Worm (Caenorhabditis elegans): ENCODE measurements around the gene F42G2.2.

Gene F42G2.2

ce11 chrII:2450990-2451389 lies 29.0 kb downstream of the F42G2.2 start:
- TF ChIP-seq madf-10 (tag; optimal IDR thresholded peaks at IDR 0.05) (peak; percentile 24), T26A5.8 (tag; optimal IDR thresholded peaks at IDR 0.05) (no peak), cebp-1 (GFP tag; IDR thresholded peaks at IDR 0.05) (peak; percentile 79), cebp-1 (tag; optimal IDR thresholded peaks at IDR 0.05) (peak; percentile 59), die-1 (tag; optimal IDR thresholded peaks at IDR 0.05) (no peak), dpl-1 (GFP tag; optimal IDR thresholded peaks at IDR 0.05) (peak; percentile 91), F57A8.1 (GFP tag; optimal IDR thresholded peaks at IDR 0.05) (no peak), mcd-1 (GFP tag; IDR thresholded peaks at IDR 0.05) (peak; percentile 88), let-607 (tag; optimal IDR thresholded peaks at IDR 0.05) (no peak), madf-6 (GFP tag; IDR thresholded peaks at IDR 0.05) (peak; percentile 100), hlh-26 (GFP tag; conservative IDR thresholded peaks at IDR 0.05) (no peak), C17E4.6 (GFP tag; IDR thresholded peaks at IDR 0.05) (peak; percentile 87), Y67H2A.10 (GFP tag; conservative IDR thresholded peaks at IDR 0.05) (peak; percentile 82), pbrm-1 (GFP tag; IDR thresholded peaks at IDR 0.05) (peak; percentile 84), gei-17 (GFP tag; optimal IDR thresholded peaks at IDR 0.05) (no peak), let-526 (GFP tag; IDR thresholded peaks at IDR 0.05) (0 out of 2 replicates have a peak, but pooled peaks have one; percentile 24), F22D6.2 (tag; optimal IDR thresholded peaks at IDR 0.05) (no peak), rec-8 (tag; optimal IDR thresholded peaks at IDR 0.05) (peak in 1 of 2 experiments; percentile 38), fkh-3 (tag; optimal IDR thresholded peaks at IDR 0.05) (no peak), unc-62 (GFP tag; optimal IDR thresholded peaks at IDR 0.05) (no peak), ztf-25 (GFP tag; IDR thresholded peaks at IDR 0.05) (peak; percentile 95), ztf-26 (tag; optimal IDR thresholded peaks at IDR 0.05) (no peak), B0261.1 (tag; optimal IDR thresholded peaks at IDR 0.05) (peak; percentile 20), attf-6 (GFP tag; IDR thresholded peaks at IDR 0.05) (peak; percentile 82), him-1 (tag; optimal IDR thresholded peaks at IDR 0.05) (peak; percentile 47), T07F8.4 (tag; optimal IDR thresholded peaks at IDR 0.05) (no peak), B0336.3 (GFP tag; IDR thresholded peaks at IDR 0.05) (peak; percentile 91), ztf-18 (tag; optimal IDR thresholded peaks at IDR 0.05) (no peak), ceh-27 (GFP tag; optimal IDR thresholded peaks at IDR 0.05) (peak; percentile 31), egl-18 (GFP tag; IDR thresholded peaks at IDR 0.05) (0 out of 2 replicates have a peak, but pooled peaks have one; percentile 13), sdz-38 (tag; optimal IDR thresholded peaks at IDR 0.05) (no peak), B0035.1 (tag; optimal IDR thresholded peaks at IDR 0.05) (no peak), madf-8 (GFP tag; conservative IDR thresholded peaks at IDR 0.05) (peak; percentile 99), F33H1.4 (GFP tag; IDR thresholded peaks at IDR 0.05) (peak; percentile 75), hlh-12 (tag; optimal IDR thresholded peaks at IDR 0.05) (no peak), ztf-28 (GFP tag; IDR thresholded peaks at IDR 0.05) (peak; percentile 96), F37B4.10 (GFP tag; IDR thresholded peaks at IDR 0.05) (no peak), ama-1 (optimal IDR thresholded peaks at IDR 0.05) (no peak), ama-1 (GFP tag; optimal IDR thresholded peaks at IDR 0.05) (no peak), lir-1 (GFP tag; conservative IDR thresholded peaks at IDR 0.05) (peak; percentile 78; the same call in 1 of the 2 replicates), mel-28 (tag; optimal IDR thresholded peaks at IDR 0.05; ENCODE audit: borderline replicate concordance) (no peak), ztf-22 (GFP tag; optimal IDR thresholded peaks at IDR 0.05) (no peak), tbp1 (GFP tag; optimal IDR thresholded peaks at IDR 0.05) (peak; percentile 63), mxl-1 (tag; optimal IDR thresholded peaks at IDR 0.05) (no peak), egrh-3 (GFP tag; IDR thresholded peaks at IDR 0.05) (peak; percentile 63), aptf-2 (GFP tag; conservative IDR thresholded peaks at IDR 0.05) (peak; percentile 84), ceh-58 (GFP tag; IDR thresholded peaks at IDR 0.05) (no peak), Y56A3A.18 (GFP tag; IDR thresholded peaks at IDR 0.05) (no peak), xnd-1 (tag; optimal IDR thresholded peaks at IDR 0.05) (peak; percentile 98)
